Worm (Caenorhabditis elegans): ENCODE measurements around the gene F32D8.8.
A peak's percentile ranks its signal among the peaks of the same experiment; 100 is the strongest.
"Not testable (repeated sequence)": the region's sequence is repeated elsewhere in the genome, so short reads cannot be mapped to it uniquely, and the experiment has no call there.

The F32D8.8 gene

ce11 chrV:10871457-10871861 lies 31.1 kb downstream of the F32D8.8 start (continued):
- TF ChIP-seq Y53F4B.3 (GFP tag; IDR thresholded peaks at IDR 0.05) = no peak
- peak; percentile 52; the same call in 1 of the 2 replicates for TF ChIP-seq rcor-1 (GFP tag; IDR thresholded peaks at IDR 0.05)
- TF ChIP-seq nhr-179 (tag; optimal IDR thresholded peaks at IDR 0.05) = no peak
- no peak for TF ChIP-seq sea-2 (GFP tag; IDR thresholded peaks at IDR 0.05)
- TF ChIP-seq chd-7 (tag; optimal IDR thresholded peaks at IDR 0.05) = peak; percentile 77
- peak; percentile 72 for TF ChIP-seq dox-1 (GFP tag; IDR thresholded peaks at IDR 0.05)
- TF ChIP-seq nhr-120 (GFP tag; IDR thresholded peaks at IDR 0.05) = no peak
- TF ChIP-seq F22D6.2 (tag; optimal IDR thresholded peaks at IDR 0.05) = no peak
- peak; percentile 69; the same call in 1 of the 2 replicates for TF ChIP-seq hmg-1.2 (GFP tag; IDR thresholded peaks at IDR 0.05)
- TF ChIP-seq T07F8.4 (tag; optimal IDR thresholded peaks at IDR 0.05) = peak; percentile 21
- TF ChIP-seq F55B11.4 (tag; optimal IDR thresholded peaks at IDR 0.05; ENCODE audit: borderline replicate concordance, insufficient read depth) = no peak
- TF ChIP-seq lin-35 (GFP tag; optimal IDR thresholded peaks at IDR 0.05) = peak in 1 of 3 experiments; percentile 52
- TF ChIP-seq repo-1 (tag; optimal IDR thresholded peaks at IDR 0.05) = peak; percentile 12
- no peak for TF ChIP-seq egl-44 (GFP tag; IDR thresholded peaks at IDR 0.05)

ce11 chrV:10870050-10870449 lies 32.5 kb downstream of the F32D8.8 start:
- no peak for TF ChIP-seq mel-28 (tag; optimal IDR thresholded peaks at IDR 0.05; ENCODE audit: borderline replicate concordance)
- no peak for TF ChIP-seq madf-10 (tag; optimal IDR thresholded peaks at IDR 0.05)
- TF ChIP-seq nhr-80 (tag; optimal IDR thresholded peaks at IDR 0.05) = peak; percentile 54
- TF ChIP-seq dox-1 (GFP tag; IDR thresholded peaks at IDR 0.05) = 0 out of 2 replicates have a peak, but pooled peaks have one; percentile 7

ce11 chrV:10867586-10867985 lies 35.0 kb downstream of the F32D8.8 start:
- TF ChIP-seq F22D6.2 (tag; optimal IDR thresholded peaks at IDR 0.05) = no peak
- no peak for TF ChIP-seq fkh-3 (tag; optimal IDR thresholded peaks at IDR 0.05)
- TF ChIP-seq F33H1.4 (GFP tag; IDR thresholded peaks at IDR 0.05) = no peak
- TF ChIP-seq cebp-1 (GFP tag; IDR thresholded peaks at IDR 0.05) = no peak
- TF ChIP-seq cebp-1 (tag; optimal IDR thresholded peaks at IDR 0.05) = peak; percentile 5
- TF ChIP-seq chd-7 (tag; optimal IDR thresholded peaks at IDR 0.05) = peak; percentile 26
- no peak for TF ChIP-seq ekl-4 (GFP tag; IDR thresholded peaks at IDR 0.05)
- no peak for TF ChIP-seq dox-1 (GFP tag; IDR thresholded peaks at IDR 0.05)
- TF ChIP-seq F10E7.11 (tag; optimal IDR thresholded peaks at IDR 0.05) = no peak
- TF ChIP-seq T07F8.4 (tag; optimal IDR thresholded peaks at IDR 0.05) = no peak
- peak; percentile 39 for TF ChIP-seq lin-40 (tag; optimal IDR thresholded peaks at IDR 0.05)
- TF ChIP-seq hsf-1 (GFP tag; IDR thresholded peaks at IDR 0.05) = no peak
- no peak for TF ChIP-seq xnd-1 (tag; optimal IDR thresholded peaks at IDR 0.05)
- TF ChIP-seq ztf-18 (tag; optimal IDR thresholded peaks at IDR 0.05) = no peak
- TF ChIP-seq nfya-1 (tag; optimal IDR thresholded peaks at IDR 0.05; ENCODE audit: borderline replicate concordance, insufficient read depth) = no peak
- no peak for TF ChIP-seq hmg-20 (GFP tag; IDR thresholded peaks at IDR 0.05)
- TF ChIP-seq T26A5.8 (tag; optimal IDR thresholded peaks at IDR 0.05) = no peak
- no peak for TF ChIP-seq let-526 (GFP tag; IDR thresholded peaks at IDR 0.05)

ce11 chrV:10866340-10866739 lies 36.2 kb downstream of the F32D8.8 start:
- TF ChIP-seq pbrm-1 (GFP tag; IDR thresholded peaks at IDR 0.05) = peak; percentile 41; the same call in 1 of the 2 replicates
- peak; percentile 60 for TF ChIP-seq zfh-2 (GFP tag; conservative IDR thresholded peaks at IDR 0.05)
- TF ChIP-seq F52B5.7 (tag; optimal IDR thresholded peaks at IDR 0.05) = peak; percentile 41
- peak; percentile 30; the same call in 1 of the 2 replicates for TF ChIP-seq madf-6 (GFP tag; IDR thresholded peaks at IDR 0.05)
- peak; percentile 68; the same call in 1 of the 2 replicates for TF ChIP-seq bed-2 (GFP tag; IDR thresholded peaks at IDR 0.05)
- peak; percentile 35; the same call in 1 of the 2 replicates for TF ChIP-seq Y56A3A.18 (GFP tag; IDR thresholded peaks at IDR 0.05)
- 0 out of 2 replicates have a peak, but pooled peaks have one; percentile 49 for TF ChIP-seq egl-18 (GFP tag; IDR thresholded peaks at IDR 0.05)
- TF ChIP-seq mcd-1 (GFP tag; IDR thresholded peaks at IDR 0.05) = 0 out of 2 replicates have a peak, but pooled peaks have one; percentile 7
- 0 out of 2 replicates have a peak, but pooled peaks have one; percentile 75 for TF ChIP-seq nfya-2 (GFP tag; IDR thresholded peaks at IDR 0.05)
- peak; percentile 38; the same call in 1 of the 2 replicates for TF ChIP-seq cebp-1 (GFP tag; IDR thresholded peaks at IDR 0.05)
- TF ChIP-seq cebp-1 (tag; optimal IDR thresholded peaks at IDR 0.05) = not testable (repeated sequence)
- 0 out of 2 replicates have a peak, but pooled peaks have one; percentile 64 for TF ChIP-seq ztf-25 (GFP tag; IDR thresholded peaks at IDR 0.05)
- peak; percentile 72; the same call in 1 of the 2 replicates for TF ChIP-seq Y95B8A.8 (GFP tag; IDR thresholded peaks at IDR 0.05)
- peak; percentile 59; the same call in 1 of the 2 replicates for TF ChIP-seq cebp-2 (GFP tag; IDR thresholded peaks at IDR 0.05)
- peak; percentile 19; the same call in 1 of the 2 replicates for TF ChIP-seq ceh-91 (GFP tag; IDR thresholded peaks at IDR 0.05)
- peak; percentile 74; the same call in 1 of the 2 replicates for TF ChIP-seq dox-1 (GFP tag; IDR thresholded peaks at IDR 0.05)
- TF ChIP-seq sea-2 (GFP tag; IDR thresholded peaks at IDR 0.05) = 0 out of 2 replicates have a peak, but pooled peaks have one; percentile 63
